Worm (Caenorhabditis elegans) whole organism, L2 larva: ENCODE results near the gene rga-1.

ENCODE experiments used
- C34F6.9 ChIP-seq: fragments of 150-350 bp; optimal IDR thresholded peaks from 2 replicates; lab custom pipeline; 2014; ENCODE audit warnings: missing biosample characterization, missing genetic modification characterization
- F13H6.1 ChIP-seq: sonication (generic microtip); optimal IDR thresholded peaks from 2 replicates; lab custom pipeline; 2016; ENCODE audit warnings: missing genetic modification characterization, missing compliant biosample characterization
- R02D3.7 ChIP-seq: fragments of 150-350 bp; optimal IDR thresholded peaks from 2 replicates; lab custom pipeline; 2014; ENCODE audit warnings: missing biosample characterization, missing genetic modification characterization
- Y55F3AM.14 ChIP-seq: fragments of 200-800 bp; sonication (Bioruptor generic); optimal IDR thresholded peaks from 2 replicates; lab custom pipeline; 2018; ENCODE audit warnings: mild to moderate bottlenecking, missing genetic modification characterization, missing compliant biosample characterization
- ZK546.5 ChIP-seq: sonication (generic microtip); optimal IDR thresholded peaks from 2 replicates; lab custom pipeline; 2017; ENCODE audit warnings: missing biosample characterization, missing genetic modification characterization
- alr-1 ChIP-seq: fragments of 150-350 bp; optimal IDR thresholded peaks from 2 replicates; lab custom pipeline; 2014; ENCODE audit warnings: missing biosample characterization, missing genetic modification characterization
- aly-2 ChIP-seq: fragments of 150-350 bp; optimal IDR thresholded peaks from 2 replicates; lab custom pipeline; 2014; ENCODE audit warnings: missing biosample characterization, missing genetic modification characterization
- ama-1 ChIP-seq: fragments of 150-350 bp; optimal IDR thresholded peaks from 2 replicates; lab custom pipeline; 2018; ENCODE audit warnings: inconsistent platforms
- blmp-1 ChIP-seq: sonication (generic microtip); optimal IDR thresholded peaks from 2 replicates; lab custom pipeline; 2017; ENCODE audit warnings: missing genetic modification characterization, mild to moderate bottlenecking, missing compliant biosample characterization, antibody characterized with exemption, moderate library complexity; ENCODE audit not compliant: insufficient read depth
- ceh-16 ChIP-seq: fragments of 150-350 bp; optimal IDR thresholded peaks from 2 replicates; lab custom pipeline; 2014; ENCODE audit warnings: missing biosample characterization, missing genetic modification characterization
- ceh-82 ChIP-seq: fragments of 150-350 bp; optimal IDR thresholded peaks from 2 replicates; lab custom pipeline; 2014; ENCODE audit warnings: missing biosample characterization, missing genetic modification characterization
- crh-2 ChIP-seq: sonication (generic microtip); optimal IDR thresholded peaks from 2 replicates; lab custom pipeline; 2017; ENCODE audit warnings: missing biosample characterization, missing genetic modification characterization
- dmd-4 ChIP-seq: sonication (generic microtip); optimal IDR thresholded peaks from 2 replicates; lab custom pipeline; 2017; ENCODE audit warnings: missing biosample characterization, missing genetic modification characterization
- egl-27 ChIP-seq: sonication (generic microtip); optimal IDR thresholded peaks from 3 replicates; lab custom pipeline; 2017; ENCODE audit warnings: missing biosample characterization, missing genetic modification reagents, missing genetic modification characterization
- elt-1 ChIP-seq: fragments of 150-350 bp; optimal IDR thresholded peaks from 2 replicates; lab custom pipeline; 2014; ENCODE audit warnings: missing biosample characterization, missing genetic modification characterization
- fos-1 ChIP-seq: fragments of 150-350 bp; optimal IDR thresholded peaks from 2 replicates; lab custom pipeline; 2014; ENCODE audit warnings: missing biosample characterization, missing genetic modification characterization
- gmeb-1 ChIP-seq: fragments of 150-350 bp; optimal IDR thresholded peaks from 2 replicates; lab custom pipeline; 2014; ENCODE audit warnings: missing biosample characterization, missing genetic modification characterization
- lin-11 ChIP-seq: fragments of 150-350 bp; sonication (generic microtip); optimal IDR thresholded peaks from 2 replicates; lab custom pipeline; 2014; ENCODE audit warnings: missing biosample characterization, missing genetic modification characterization, inconsistent platforms, mixed read lengths
- lin-13 ChIP-seq: fragments of 150-350 bp; optimal IDR thresholded peaks from 2 replicates; lab custom pipeline; 2014; ENCODE audit warnings: missing biosample characterization, missing genetic modification reagents, missing genetic modification characterization
- lin-39 ChIP-seq: fragments of 150-350 bp; optimal IDR thresholded peaks from 2 replicates; lab custom pipeline; 2014; ENCODE audit warnings: missing biosample characterization, missing genetic modification reagents, missing genetic modification characterization
- lsy-2 ChIP-seq, 2 experiments: fragments of 150-350 bp in 1 of 2; sonication (generic microtip) in 1 of 2; optimal IDR thresholded peaks; 2 replicates each; lab custom pipeline; 2014 to 2017; ENCODE audit warnings: missing biosample characterization in 2 of 2, missing genetic modification characterization in 2 of 2
- mab-5 ChIP-seq: fragments of 150-350 bp; optimal IDR thresholded peaks from 2 replicates; lab custom pipeline; 2014; ENCODE audit warnings: missing biosample characterization, missing genetic modification characterization
- mbf-1 ChIP-seq: sonication (generic microtip); optimal IDR thresholded peaks from 2 replicates; lab custom pipeline; 2017; ENCODE audit warnings: missing biosample characterization, missing genetic modification characterization
- nhr-10 ChIP-seq: sonication (generic microtip); optimal IDR thresholded peaks from 2 replicates; lab custom pipeline; 2017; ENCODE audit warnings: missing biosample characterization, missing genetic modification characterization
- nhr-11 ChIP-seq: fragments of 150-350 bp; optimal IDR thresholded peaks from 2 replicates; lab custom pipeline; 2014; ENCODE audit warnings: missing biosample characterization, missing genetic modification characterization
- nhr-129 ChIP-seq: fragments of 150-350 bp; optimal IDR thresholded peaks from 2 replicates; lab custom pipeline; 2014; ENCODE audit warnings: missing biosample characterization, missing genetic modification characterization
- nhr-21 ChIP-seq: fragments of 150-350 bp; optimal IDR thresholded peaks from 2 replicates; lab custom pipeline; 2014; ENCODE audit warnings: missing biosample characterization, missing genetic modification characterization
- nhr-23 ChIP-seq: fragments of 150-350 bp; optimal IDR thresholded peaks from 2 replicates; lab custom pipeline; 2014; ENCODE audit warnings: missing biosample characterization, missing genetic modification reagents, missing genetic modification characterization
- nhr-25 ChIP-seq: fragments of 150-350 bp; sonication (generic microtip); optimal IDR thresholded peaks from 3 replicates; lab custom pipeline; 2014; ENCODE audit warnings: missing biosample characterization, missing genetic modification characterization
- nhr-6 ChIP-seq: fragments of 150-350 bp; optimal IDR thresholded peaks from 2 replicates; lab custom pipeline; 2014; ENCODE audit warnings: missing biosample characterization, missing genetic modification characterization
- peb-1 ChIP-seq: fragments of 150-350 bp; optimal IDR thresholded peaks from 2 replicates; lab custom pipeline; 2014; ENCODE audit warnings: missing biosample characterization, missing genetic modification characterization
- sem-4 ChIP-seq: fragments of 150-350 bp; optimal IDR thresholded peaks from 2 replicates; lab custom pipeline; 2014; ENCODE audit warnings: missing biosample characterization, missing genetic modification reagents, missing genetic modification characterization
- sma-3 ChIP-seq: sonication (generic microtip); optimal IDR thresholded peaks from 2 replicates; lab custom pipeline; 2016; ENCODE audit warnings: missing genetic modification reagents, missing genetic modification characterization, missing compliant biosample characterization
- sma-9 ChIP-seq, 2 experiments: fragments of 150-350 bp in 1 of 2; sonication (generic microtip) in 1 of 2; optimal IDR thresholded peaks; 2 replicates each; lab custom pipeline; 2014 to 2016; ENCODE audit warnings: missing genetic modification characterization in 2 of 2, mild to moderate bottlenecking in 1 of 2, missing biosample characterization in 1 of 2, missing compliant biosample characterization in 1 of 2, missing genetic modification reagents in 1 of 2, moderate library complexity in 1 of 2
- snpc-4 ChIP-seq: fragments of 150-350 bp; optimal IDR thresholded peaks from 2 replicates; lab custom pipeline; 2014; ENCODE audit warnings: missing biosample characterization, missing genetic modification characterization
- unc-55 ChIP-seq: fragments of 150-350 bp; sonication (generic microtip); optimal IDR thresholded peaks from 3 replicates; lab custom pipeline; 2014; ENCODE audit warnings: missing biosample characterization, missing genetic modification reagents, missing genetic modification characterization
- zag-1 ChIP-seq: fragments of 150-350 bp; optimal IDR thresholded peaks from 2 replicates; lab custom pipeline; 2014; ENCODE audit warnings: missing biosample characterization, missing genetic modification characterization
- ztf-1 ChIP-seq: fragments of 200-800 bp; sonication (Bioruptor generic); conservative IDR thresholded peaks from 2 replicates; pipeline ENCODE4 v1.3.6; 2022; ENCODE audit warnings: missing genetic modification characterization, missing compliant biosample characterization
- ztf-11 ChIP-seq: sonication (generic microtip); optimal IDR thresholded peaks from 2 replicates; lab custom pipeline; 2017; ENCODE audit warnings: missing biosample characterization, missing genetic modification characterization
- ztf-4 ChIP-seq: fragments of 150-350 bp; optimal IDR thresholded peaks from 2 replicates; lab custom pipeline; 2014; ENCODE audit warnings: missing biosample characterization, missing genetic modification characterization

rga-1 gene

DNA sequence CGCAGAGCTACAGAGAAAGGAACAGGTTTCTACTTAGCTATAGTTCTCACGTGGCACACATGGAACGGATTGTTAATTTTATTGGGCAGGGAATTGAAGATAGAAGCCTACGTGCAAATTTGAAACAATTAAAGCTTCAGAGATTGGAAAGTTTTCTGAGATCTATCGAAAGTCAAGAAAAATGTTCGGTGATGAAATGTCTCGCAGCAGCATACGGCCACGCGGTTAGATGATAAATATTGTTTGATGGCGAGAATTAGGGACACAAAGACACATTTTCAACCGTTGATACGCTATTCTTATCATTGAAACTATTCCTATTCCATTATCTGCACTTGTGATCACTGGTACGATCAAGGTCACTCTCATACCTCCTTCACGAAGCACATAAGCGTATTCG is 7.8 kb downstream of the rga-1 start (continued):
- TF ChIP-seq nhr-10: no peak
- TF ChIP-seq, all 48 proteins: peak for 13

DNA sequence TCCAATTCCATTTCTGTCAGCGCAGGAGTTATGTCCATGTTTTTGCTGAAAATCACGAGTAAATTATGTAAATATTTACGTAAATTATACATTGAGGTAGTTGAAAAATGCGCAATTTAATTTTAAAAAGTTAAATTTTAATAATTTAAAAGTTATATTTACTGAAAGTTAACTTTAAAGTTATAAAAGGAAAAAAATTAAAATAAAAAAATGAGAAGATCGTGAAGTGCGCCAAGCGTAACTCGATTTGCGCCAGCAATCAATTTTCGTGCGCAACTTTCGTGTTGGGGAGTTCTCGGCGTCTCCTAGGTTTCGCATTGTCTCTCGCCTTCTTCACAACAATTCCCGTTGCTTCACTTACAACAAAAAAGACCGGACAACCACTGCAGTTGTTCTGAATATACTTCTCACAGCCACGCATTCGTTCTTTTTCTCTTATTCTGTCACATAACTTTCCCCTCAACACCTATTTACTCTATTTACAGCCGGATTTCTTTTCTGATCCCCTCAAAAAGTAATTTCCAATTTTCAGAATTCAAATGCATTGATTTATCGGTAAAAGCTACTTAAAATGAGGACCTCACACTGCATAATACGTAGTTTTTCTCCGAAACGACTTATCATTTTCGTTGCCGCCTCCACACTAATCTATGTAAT is 9.0 kb downstream of the rga-1 start, which contains the start of the genes metl-1 and W02B12.11:
Gene metl-1, minus strand, starts transcription at position 51 of the 657 bp plus-strand sequence.
Gene W02B12.11, plus strand, starts transcription at position 337 of the 657 bp plus-strand sequence.
- peak; percentile 21 for TF ChIP-seq ceh-16 (tag; lab: Kevin White, UChicago)
- TF ChIP-seq mab-5 (tag; lab: Kevin White, UChicago): peak; percentile 68
- peak; percentile 29 for TF ChIP-seq Y55F3AM.14
- no peak for TF ChIP-seq mbf-1 (tag; lab: Kevin White, UChicago)
- peak; percentile 90 for TF ChIP-seq sma-9 (GFP tag; optimal IDR thresholded peaks at IDR 0.05; lab: Kevin White, UChicago)
- no peak for TF ChIP-seq sma-9 (tag; optimal IDR thresholded peaks at IDR 0.05; lab: Kevin White, UChicago)
- TF ChIP-seq sem-4 (tag; lab: Kevin White, UChicago): peak; percentile 88
- peak; percentile 90 for TF ChIP-seq C34F6.9 (tag; lab: Kevin White, UChicago)
- peak; percentile 50 for TF ChIP-seq fos-1 (tag; lab: Kevin White, UChicago)
- no peak for TF ChIP-seq zag-1 (tag; lab: Kevin White, UChicago)
- peak; percentile 79 for TF ChIP-seq lin-11 (tag; lab: Kevin White, UChicago)
- peak; percentile 68 for TF ChIP-seq blmp-1 (tag; lab: Kevin White, UChicago)
- peak; percentile 83 for TF ChIP-seq crh-2 (tag; lab: Kevin White, UChicago)
- peak; percentile 32 for TF ChIP-seq egl-27 (tag; lab: Kevin White, UChicago)
- TF ChIP-seq gmeb-1 (tag; lab: Kevin White, UChicago): peak; percentile 87
- peak; percentile 84 to 92 for TF ChIP-seq lsy-2 (tag; optimal IDR thresholded peaks at IDR 0.05; lab: Kevin White, UChicago)
- TF ChIP-seq sma-3 (GFP tag; lab: Kevin White, UChicago): peak; percentile 77
- peak; percentile 85 for TF ChIP-seq lin-13 (GFP tag; lab: Kevin White, UChicago)
- peak; percentile 82 for TF ChIP-seq nhr-21
- peak; percentile 14 for TF ChIP-seq ama-1 (lab: Kevin White, UChicago)
- TF ChIP-seq nhr-6: peak; percentile 38
- peak; percentile 62 for TF ChIP-seq nhr-129 (tag; lab: Kevin White, UChicago)
- no peak for TF ChIP-seq ceh-82 (tag; lab: Kevin White, UChicago)
- peak; percentile 77 for TF ChIP-seq snpc-4 (tag; lab: Kevin White, UChicago)
- TF ChIP-seq elt-1 (tag; lab: Kevin White, UChicago): no peak
- peak; percentile 89 for TF ChIP-seq F13H6.1
- no peak for TF ChIP-seq peb-1 (tag; lab: Kevin White, UChicago)
- peak; percentile 87 for TF ChIP-seq nhr-25 (tag; lab: Kevin White, UChicago)
- peak; percentile 79 for TF ChIP-seq ztf-4 (tag; lab: Kevin White, UChicago)
- peak; percentile 53 for TF ChIP-seq R02D3.7 (tag; lab: Kevin White, UChicago)
- TF ChIP-seq unc-55 (GFP tag; lab: Kevin White, UChicago): peak; percentile 87
- TF ChIP-seq nhr-10: no peak
- TF ChIP-seq, all 48 proteins: peak for 25

DNA sequence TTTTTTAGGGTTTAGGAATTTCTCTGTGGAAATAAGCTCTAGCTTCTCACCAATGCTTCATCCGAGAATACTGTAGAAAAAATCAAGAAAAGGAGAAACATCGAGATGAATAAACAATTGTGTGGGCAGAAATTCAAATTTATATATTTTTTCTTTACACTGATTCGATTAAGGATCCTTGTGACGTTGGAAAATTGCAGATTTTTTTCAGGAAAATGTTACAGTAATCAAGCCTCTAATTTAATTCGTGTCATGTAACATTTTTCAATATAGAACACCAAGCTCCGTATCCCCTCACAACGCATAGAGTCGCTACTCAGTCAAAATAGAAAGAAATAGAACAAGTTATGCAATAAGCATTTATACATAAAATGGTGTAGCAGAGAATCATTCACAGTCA is 11.7 kb downstream of the rga-1 start, which contains the start of gene W02B12.16:
Gene W02B12.16, minus strand, starts transcription at position 101 of the 400 bp plus-strand sequence.
- TF ChIP-seq sma-3 (GFP tag; lab: Kevin White, UChicago): no peak
- TF ChIP-seq gmeb-1 (tag; lab: Kevin White, UChicago): no peak
- TF ChIP-seq lin-13 (GFP tag; lab: Kevin White, UChicago): no peak
- TF ChIP-seq snpc-4 (tag; lab: Kevin White, UChicago): no peak
- TF ChIP-seq zag-1 (tag; lab: Kevin White, UChicago): no peak
- TF ChIP-seq mab-5 (tag; lab: Kevin White, UChicago): no peak
- no peak for TF ChIP-seq ama-1 (lab: Kevin White, UChicago)
- no peak for TF ChIP-seq alr-1 (tag; lab: Kevin White, UChicago)
- no peak for TF ChIP-seq lin-11 (tag; lab: Kevin White, UChicago)
- TF ChIP-seq egl-27 (tag; lab: Kevin White, UChicago): no peak
- no peak for TF ChIP-seq aly-2 (tag; lab: Kevin White, UChicago)

DNA sequence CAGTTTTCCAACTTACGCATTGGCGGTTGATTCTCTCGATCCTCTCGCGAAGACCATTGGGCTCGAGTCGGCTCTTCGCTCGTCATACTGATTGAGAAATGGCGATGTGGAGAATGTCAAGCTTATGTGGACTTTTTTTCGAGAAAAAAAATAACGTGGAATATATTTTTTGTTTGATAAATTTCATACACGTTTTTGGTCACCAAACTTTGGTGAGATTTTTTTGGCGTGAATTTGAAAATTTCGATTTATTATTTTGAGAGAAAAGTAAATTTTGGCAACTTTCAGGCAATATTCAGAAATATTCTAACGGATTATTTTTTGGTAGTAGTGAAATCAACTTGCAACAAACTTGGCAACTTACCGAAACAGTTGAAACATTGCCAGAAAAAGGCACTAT is 14.4 kb downstream of the rga-1 start, which contains the start of gene W02B12.12:
Gene W02B12.12, minus strand, starts transcription at position 101 of the 400 bp plus-strand sequence.
- no peak for TF ChIP-seq nhr-11 (tag; lab: Kevin White, UChicago)
- TF ChIP-seq dmd-4: no peak
- no peak for TF ChIP-seq gmeb-1 (tag; lab: Kevin White, UChicago)
- TF ChIP-seq aly-2 (tag; lab: Kevin White, UChicago): no peak
- no peak for TF ChIP-seq ztf-11
- no peak for TF ChIP-seq ZK546.5 (tag; lab: Kevin White, UChicago)
- no peak for TF ChIP-seq lin-13 (GFP tag; lab: Kevin White, UChicago)
- no peak for TF ChIP-seq ztf-1 (GFP tag; lab: Robert Waterston, UW)
- no peak for TF ChIP-seq unc-55 (GFP tag; lab: Kevin White, UChicago)
- TF ChIP-seq lin-39: no peak
- TF ChIP-seq R02D3.7 (tag; lab: Kevin White, UChicago): no peak
- no peak for TF ChIP-seq mab-5 (tag; lab: Kevin White, UChicago)
- TF ChIP-seq lin-11 (tag; lab: Kevin White, UChicago): no peak
- TF ChIP-seq nhr-23 (tag; lab: Kevin White, UChicago): no peak
- no peak for TF ChIP-seq alr-1 (tag; lab: Kevin White, UChicago)
- TF ChIP-seq F13H6.1: no peak
- no peak for TF ChIP-seq blmp-1 (tag; lab: Kevin White, UChicago)
- no peak for TF ChIP-seq ceh-82 (tag; lab: Kevin White, UChicago)
